Fruit fly (Drosophila melanogaster) whole organism, embryonic: ENCODE measurements around the gene bora.

Experiments used
- Adf1 ChIP-seq: fragments of 200-800 bp; sonication (Bioruptor generic); IDR thresholded peaks from 2 replicates; pipeline ENCODE4 v1.3.6; 2022; ENCODE audit warnings: missing biosample characterization, missing genetic modification characterization
- BtbVII ChIP-seq: fragments of 200-800 bp; sonication (Bioruptor generic); optimal IDR thresholded peaks from 3 replicates; lab custom pipeline; 2017; ENCODE audit warnings: missing biosample characterization, mild to moderate bottlenecking, missing genetic modification characterization
- CG11093 ChIP-seq: fragments of 200-800 bp; sonication (Bioruptor generic); IDR thresholded peaks from 3 replicates; pipeline ENCODE4 v1.3.6; 2022; ENCODE audit warnings: missing biosample characterization, missing genetic modification characterization
- CG15011 ChIP-seq: fragments of 200-800 bp; sonication (Bioruptor generic); optimal IDR thresholded peaks from 3 replicates; lab custom pipeline; 2018; ENCODE audit warnings: missing biosample characterization, mild to moderate bottlenecking, missing genetic modification characterization
- CG15269 ChIP-seq: fragments of 200-800 bp; sonication (Bioruptor generic); optimal IDR thresholded peaks from 2 replicates; lab custom pipeline; 2018; ENCODE audit warnings: missing biosample characterization, mild to moderate bottlenecking, missing genetic modification characterization, moderate library complexity
- CG15601 ChIP-seq: fragments of 200-800 bp; sonication (Bioruptor generic); optimal IDR thresholded peaks from 3 replicates; lab custom pipeline; 2019; ENCODE audit warnings: missing biosample characterization, mild to moderate bottlenecking, missing genetic modification characterization, moderate library complexity
- CG18619 ChIP-seq: fragments of 200-800 bp; sonication (Bioruptor generic); optimal IDR thresholded peaks from 3 replicates; lab custom pipeline; 2017; ENCODE audit warnings: missing biosample characterization, mild to moderate bottlenecking, missing genetic modification characterization
- CG2199 ChIP-seq: fragments of 200-800 bp; sonication (Bioruptor generic); IDR thresholded peaks from 3 replicates; pipeline ENCODE4 v1.3.6; 2022; ENCODE audit warnings: missing biosample characterization, missing genetic modification characterization
- CG2202 ChIP-seq: fragments of 200-800 bp; sonication (Bioruptor generic); optimal IDR thresholded peaks from 2 replicates; lab custom pipeline; 2018; ENCODE audit warnings: missing biosample characterization, mild to moderate bottlenecking, missing genetic modification characterization
- CG3407 ChIP-seq: fragments of 200-800 bp; sonication (Bioruptor generic); optimal IDR thresholded peaks from 2 replicates; lab custom pipeline; 2018; ENCODE audit warnings: missing biosample characterization, mild to moderate bottlenecking, missing genetic modification characterization
- CG34224 ChIP-seq: fragments of 200-800 bp; sonication (Bioruptor generic); IDR thresholded peaks from 3 replicates; pipeline ENCODE4 v1.3.6; 2022; ENCODE audit warnings: missing biosample characterization, missing genetic modification characterization; ENCODE audit not compliant: partially characterized antibody
- CG6254 ChIP-seq: fragments of 200-800 bp; sonication (Bioruptor generic); optimal IDR thresholded peaks from 3 replicates; lab custom pipeline; 2017; ENCODE audit warnings: mild to moderate bottlenecking, missing biosample characterization, missing genetic modification reagents, missing genetic modification characterization
- CG6813 ChIP-seq: fragments of 200-800 bp; sonication (Bioruptor generic); optimal IDR thresholded peaks from 2 replicates; lab custom pipeline; 2017; ENCODE audit warnings: missing biosample characterization, missing genetic modification characterization, mild to moderate bottlenecking, moderate library complexity, missing genetic modification reagents
- CG9797 ChIP-seq: fragments of 200-800 bp; sonication (Bioruptor generic); optimal IDR thresholded peaks from 3 replicates; lab custom pipeline; 2018; ENCODE audit warnings: missing biosample characterization, mild to moderate bottlenecking, missing genetic modification characterization
- Camta ChIP-seq: fragments of 200-800 bp; sonication (Bioruptor generic); optimal IDR thresholded peaks from 2 replicates; lab custom pipeline; 2016; ENCODE audit warnings: missing biosample characterization, missing genetic modification characterization
- CrebB ChIP-seq: fragments of 200-800 bp; sonication (Bioruptor generic); optimal IDR thresholded peaks from 3 replicates; lab custom pipeline; 2018; ENCODE audit warnings: missing biosample characterization, mild to moderate bottlenecking, missing genetic modification characterization
- Dad ChIP-seq: fragments of 200-800 bp; sonication (Bioruptor generic); optimal IDR thresholded peaks from 3 replicates; lab custom pipeline; 2016; ENCODE audit warnings: missing biosample characterization, missing genetic modification characterization
- Deaf1 ChIP-seq: fragments of 200-800 bp; optimal IDR thresholded peaks from 3 replicates; lab custom pipeline; 2019; ENCODE audit warnings: missing biosample characterization, mild to moderate bottlenecking, missing genetic modification characterization, moderate library complexity
- E2f2 ChIP-seq: fragments of 200-800 bp; sonication (Bioruptor generic); IDR thresholded peaks from 2 replicates; pipeline ENCODE4 v1.3.6; 2022; ENCODE audit warnings: missing biosample characterization, missing genetic modification characterization
- GATAe ChIP-seq: fragments of 200-800 bp; sonication (Bioruptor generic); conservative IDR thresholded peaks from 2 replicates; pipeline ENCODE4 v1.3.6; 2022; ENCODE audit warnings: missing biosample characterization, missing genetic modification characterization
- HHEX ChIP-seq: fragments of 200-800 bp; sonication (Bioruptor generic); optimal IDR thresholded peaks from 3 replicates; lab custom pipeline; 2017; ENCODE audit warnings: missing biosample characterization, mild to moderate bottlenecking, missing genetic modification characterization, missing genetic modification reagents
- HmgZ ChIP-seq: fragments of 200-800 bp; sonication (Bioruptor generic); optimal IDR thresholded peaks from 2 replicates; lab custom pipeline; 2018; ENCODE audit warnings: missing biosample characterization, mild to moderate bottlenecking, missing genetic modification characterization
- Mes4 ChIP-seq: fragments of 200-800 bp; sonication (Bioruptor generic); optimal IDR thresholded peaks from 2 replicates; lab custom pipeline; 2016; ENCODE audit warnings: missing biosample characterization, missing genetic modification characterization
- NC2α ChIP-seq: fragments of 200-800 bp; sonication (Bioruptor generic); optimal IDR thresholded peaks from 2 replicates; lab custom pipeline; 2016; ENCODE audit warnings: missing biosample characterization, missing genetic modification characterization
- Pdp1 ChIP-seq, 2 experiments: fragments of 200-800 bp; sonication (Bioruptor generic); optimal IDR thresholded peaks; 3 replicates each; lab custom pipeline; 2016; ENCODE audit warnings: missing biosample characterization in 2 of 2, missing genetic modification characterization in 2 of 2, mild to moderate bottlenecking in 1 of 2, moderate library complexity in 1 of 2
- Sox102F ChIP-seq: fragments of 200-800 bp; sonication (Bioruptor generic); optimal IDR thresholded peaks from 2 replicates; lab custom pipeline; 2018; ENCODE audit warnings: missing biosample characterization, mild to moderate bottlenecking, missing genetic modification characterization, moderate library complexity
- Stat92E ChIP-seq, 3 experiments: fragments of >200 bp in 2 of 3; fragments of 200-800 bp in 1 of 3; sonication (Bioruptor generic) in 1 of 3; optimal IDR thresholded peaks; 2 replicates each; lab custom pipeline; 2017 to 2019; ENCODE audit warnings: missing biosample characterization in 3 of 3, missing genetic modification characterization in 3 of 3, mild to moderate bottlenecking in 1 of 3, moderate library complexity in 1 of 3
- ab ChIP-seq: fragments of 200-800 bp; sonication (Bioruptor generic); optimal IDR thresholded peaks from 2 replicates; lab custom pipeline; 2016; ENCODE audit warnings: missing biosample characterization, missing genetic modification characterization
- al ChIP-seq: fragments of 200-800 bp; sonication (Bioruptor generic); IDR thresholded peaks from 2 replicates; pipeline ENCODE4 v1.3.6; 2022; ENCODE audit warnings: missing biosample characterization, missing genetic modification characterization
- bsh ChIP-seq, 2 experiments: fragments of 200-800 bp; sonication (Bioruptor generic); optimal IDR thresholded peaks; 2 replicates each; lab custom pipeline; 2017 to 2018; ENCODE audit warnings: mild to moderate bottlenecking in 2 of 2, missing biosample characterization in 2 of 2, missing genetic modification characterization in 2 of 2, moderate library complexity in 1 of 2
- chif ChIP-seq, 2 experiments: fragments of 200-800 bp; sonication (Bioruptor generic); optimal IDR thresholded peaks; 3 replicates each; lab custom pipeline; 2016; ENCODE audit warnings: missing biosample characterization in 2 of 2, missing genetic modification characterization in 2 of 2
- chn ChIP-seq: fragments of 200-800 bp; sonication (Bioruptor generic); optimal IDR thresholded peaks from 2 replicates; lab custom pipeline; 2016; ENCODE audit warnings: missing biosample characterization, missing genetic modification characterization
- dmrt99B ChIP-seq: fragments of 200-800 bp; sonication (Bioruptor generic); optimal IDR thresholded peaks from 2 replicates; lab custom pipeline; 2018; ENCODE audit warnings: missing biosample characterization, mild to moderate bottlenecking, missing genetic modification characterization, moderate library complexity
- en ChIP-seq: fragments of 200-800 bp; sonication (Bioruptor generic); optimal IDR thresholded peaks from 2 replicates; lab custom pipeline; 2016; ENCODE audit warnings: missing biosample characterization, missing genetic modification characterization
- exex ChIP-seq: fragments of 200-800 bp; sonication (Bioruptor generic); optimal IDR thresholded peaks from 4 replicates; lab custom pipeline; 2018; ENCODE audit warnings: missing biosample characterization, mild to moderate bottlenecking, missing genetic modification characterization, moderate library complexity
- fd3F ChIP-seq: fragments of 200-800 bp; sonication (Bioruptor generic); optimal IDR thresholded peaks from 2 replicates; lab custom pipeline; 2018; ENCODE audit warnings: missing biosample characterization, mild to moderate bottlenecking, missing genetic modification characterization, moderate library complexity
- hkb ChIP-seq, 2 experiments: fragments of 200-800 bp in 1 of 2; fragments of >200 bp in 1 of 2; sonication (Bioruptor generic) in 1 of 2; IDR thresholded peaks in 1 of 2; optimal IDR thresholded peaks in 1 of 2; 2 replicates each; pipeline versions ENCODE4 v1.3.6 to Lab custom; 2017 to 2022; ENCODE audit warnings: missing biosample characterization in 1 of 2, missing genetic modification characterization in 1 of 2
- knrl ChIP-seq: fragments of 200-800 bp; sonication (Bioruptor generic); IDR thresholded peaks from 3 replicates; pipeline ENCODE4 v1.3.6; 2022; ENCODE audit warnings: missing biosample characterization, missing genetic modification characterization; ENCODE audit not compliant: partially characterized antibody
- prd ChIP-seq, 3 experiments: fragments of >200 bp in 2 of 3; fragments of 200-800 bp in 1 of 3; sonication (Bioruptor generic) in 1 of 3; optimal IDR thresholded peaks in 2 of 3; IDR thresholded peaks in 1 of 3; 2 replicates in 2 of 3; 3 replicates in 1 of 3; pipeline versions ENCODE4 v1.3.6 to Lab custom; 2017 to 2022; ENCODE audit warnings: missing biosample characterization in 1 of 3, missing genetic modification characterization in 1 of 3
- salm ChIP-seq: fragments of 200-800 bp; sonication (Bioruptor generic); optimal IDR thresholded peaks from 2 replicates; lab custom pipeline; 2018; ENCODE audit warnings: missing biosample characterization, mild to moderate bottlenecking, missing genetic modification characterization
- schlank ChIP-seq: fragments of 200-800 bp; sonication (Bioruptor generic); optimal IDR thresholded peaks from 2 replicates; lab custom pipeline; 2018; ENCODE audit warnings: missing biosample characterization, mild to moderate bottlenecking, missing genetic modification characterization
- sqz ChIP-seq: fragments of 200-800 bp; sonication (Bioruptor generic); optimal IDR thresholded peaks from 3 replicates; lab custom pipeline; 2018; ENCODE audit warnings: missing biosample characterization, mild to moderate bottlenecking, missing genetic modification characterization
- tna ChIP-seq: fragments of 200-800 bp; sonication (Bioruptor generic); IDR thresholded peaks from 2 replicates; pipeline ENCODE4 v1.3.6; 2022; ENCODE audit warnings: missing biosample characterization, missing genetic modification characterization; ENCODE audit not compliant: partially characterized antibody
- trem ChIP-seq: fragments of 200-800 bp; optimal IDR thresholded peaks from 3 replicates; lab custom pipeline; 2019; ENCODE audit warnings: missing biosample characterization, mild to moderate bottlenecking, missing genetic modification characterization, moderate library complexity
- tup ChIP-seq: fragments of 200-800 bp; sonication (Bioruptor generic); optimal IDR thresholded peaks from 2 replicates; lab custom pipeline; 2016; ENCODE audit warnings: missing biosample characterization, mild to moderate bottlenecking, missing genetic modification characterization, moderate library complexity

The bora gene

dm6 chr3L:18640584-18641527 lies 18.4 kb downstream of the bora start (continued):
- peak; percentile 93 for TF ChIP-seq Sox102F
- no peak for TF ChIP-seq CG9797 (GFP tag; lab: Kevin White, UChicago)
- no peak for TF ChIP-seq Stat92E (GFP tag; optimal IDR thresholded peaks at IDR 0.05; lab: Kevin White, UChicago)
- TF ChIP-seq CG6813 (GFP tag; lab: Kevin White, UChicago): peak; percentile 93
- peak; percentile 88 for TF ChIP-seq BtbVII (GFP tag; lab: Kevin White, UChicago)
- peak; percentile 48 for TF ChIP-seq schlank (tag; lab: Kevin White, UChicago)
- no peak for TF ChIP-seq hkb (optimal IDR thresholded peaks at IDR 0.05; lab: Kevin White, UChicago)
- peak; percentile 96 for TF ChIP-seq hkb (GFP tag; IDR thresholded peaks at IDR 0.05; lab: Robert Waterston, UW)
- peak; percentile 62 for TF ChIP-seq exex (tag; lab: Kevin White, UChicago)
- peak; percentile 66 for TF ChIP-seq CG3407
- peak; percentile 90 for TF ChIP-seq HHEX (GFP tag; lab: Kevin White, UChicago)
- TF ChIP-seq salm (tag; lab: Kevin White, UChicago): peak; percentile 88
- peak; percentile 72 for TF ChIP-seq tup
- TF ChIP-seq CG15269 (tag; lab: Kevin White, UChicago): peak; percentile 95
- peak; percentile 73 to 85 for TF ChIP-seq bsh (GFP tag; optimal IDR thresholded peaks at IDR 0.05; lab: Kevin White, UChicago)
- TF ChIP-seq sqz (GFP tag; lab: Kevin White, UChicago): peak; percentile 74
- TF ChIP-seq Adf1 (GFP tag; lab: Robert Waterston, UW): peak; percentile 95
- peak; percentile 73 for TF ChIP-seq CG2202
- peak; percentile 67 for TF ChIP-seq CG15601 (tag; lab: Kevin White, UChicago)
- peak; percentile 93 for TF ChIP-seq Camta (GFP tag; lab: Kevin White, UChicago)
- TF ChIP-seq GATAe: peak; percentile 83
- TF ChIP-seq dmrt99B: peak; percentile 93
- peak; percentile 78 to 96 for TF ChIP-seq Pdp1 (GFP tag; optimal IDR thresholded peaks at IDR 0.05; lab: Kevin White, UChicago)
- peak; percentile 94 for TF ChIP-seq ab
- peak; percentile 83 for TF ChIP-seq CG15011 (GFP tag; lab: Kevin White, UChicago)
- peak; percentile 79 for TF ChIP-seq E2f2 (GFP tag; lab: Robert Waterston, UW)
- TF ChIP-seq tna (GFP tag; lab: Robert Waterston, UW): no peak
- peak; percentile 82 for TF ChIP-seq NC2α
- TF ChIP-seq prd (optimal IDR thresholded peaks at IDR 0.05; lab: Kevin White, UChicago): no peak
- TF ChIP-seq prd (GFP tag; IDR thresholded peaks at IDR 0.05; lab: Robert Waterston, UW): peak; percentile 98
- no peak for TF ChIP-seq knrl (GFP tag; lab: Robert Waterston, UW)
- peak; percentile 23 for TF ChIP-seq trem (tag; lab: Kevin White, UChicago)
- TF ChIP-seq CG18619: peak; percentile 85
- TF ChIP-seq al (GFP tag; lab: Robert Waterston, UW): peak; percentile 98
- TF ChIP-seq en (GFP tag; lab: Kevin White, UChicago): peak; percentile 52
- TF ChIP-seq CG11093 (GFP tag; lab: Robert Waterston, UW): peak; percentile 92
- TF ChIP-seq CG2199 (GFP tag; lab: Robert Waterston, UW): peak; percentile 95
- peak; percentile 88 for TF ChIP-seq Mes4 (GFP tag; lab: Kevin White, UChicago)
- TF ChIP-seq Deaf1 (tag; lab: Kevin White, UChicago): peak; percentile 85
- TF ChIP-seq CG34224 (GFP tag; lab: Robert Waterston, UW): no peak; the same call in 2 of the 3 replicates
- TF ChIP-seq fd3F (GFP tag; lab: Kevin White, UChicago): peak; percentile 93
- TF ChIP-seq Dad (GFP tag; lab: Kevin White, UChicago): peak; percentile 79
- TF ChIP-seq HmgZ (tag; lab: Kevin White, UChicago): peak; percentile 96
- TF ChIP-seq CG6254 (GFP tag; lab: Kevin White, UChicago): peak; percentile 63
- peak; percentile 86 for TF ChIP-seq chn (GFP tag; lab: Kevin White, UChicago)
- peak; percentile 91 to 94 for TF ChIP-seq chif (GFP tag; optimal IDR thresholded peaks at IDR 0.05; lab: Kevin White, UChicago)
- TF ChIP-seq CrebB (tag; lab: Kevin White, UChicago): peak; percentile 94
